Worm (Caenorhabditis elegans): ENCODE data around the gene F08C6.18.

ce11 chrX:7536869-7537268 lies 36.6 kb downstream of the F08C6.18 start:
- no peak for TF ChIP-seq xnd-1 (tag; optimal IDR thresholded peaks at IDR 0.05)
- no peak for TF ChIP-seq dpl-1 (GFP tag; optimal IDR thresholded peaks at IDR 0.05)
- no peak for TF ChIP-seq ama-1 (optimal IDR thresholded peaks at IDR 0.05)
- TF ChIP-seq ama-1 (GFP tag; optimal IDR thresholded peaks at IDR 0.05), result no peak
- TF ChIP-seq sea-2 (GFP tag; IDR thresholded peaks at IDR 0.05), result no peak
- no peak for TF ChIP-seq F49E8.2 (tag; optimal IDR thresholded peaks at IDR 0.05; ENCODE audit: insufficient read depth)
- TF ChIP-seq nfya-1 (tag; optimal IDR thresholded peaks at IDR 0.05; ENCODE audit: borderline replicate concordance, insufficient read depth), result no peak
- no peak for TF ChIP-seq Y53F4B.3 (GFP tag; IDR thresholded peaks at IDR 0.05)
- no peak for TF ChIP-seq C06A6.2 (GFP tag; conservative IDR thresholded peaks at IDR 0.05)
- TF ChIP-seq F10E7.11 (tag; optimal IDR thresholded peaks at IDR 0.05), result no peak
- no peak for TF ChIP-seq snpc-1.3 (tag; optimal IDR thresholded peaks at IDR 0.05; ENCODE audit: insufficient read depth)
